Fruit fly (Drosophila melanogaster) S2 (cell line): Measurements from ENCODE around the gene Idgf3.
A peak's percentile ranks its signal among the peaks of the same experiment; 100 is the strongest.

Experiments used
- CG8478 ChIP-seq: fragments of >200 bp; optimal IDR thresholded peaks from 2 replicates; lab custom pipeline; 2018
- CTCF ChIP-seq, 2 experiments: fragments of >200 bp; optimal IDR thresholded peaks; 2 replicates each; lab custom pipeline; 2018

The Idgf3 gene

dm6 chr2L:16469749-16470148, 19.0 kb downstream of the Idgf3 start:
- TF ChIP-seq CTCF (optimal IDR thresholded peaks at IDR 0.05; lab: Kevin White, UChicago) (no peak), CG8478 (lab: Kevin White, UChicago) (no peak)

dm6 chr2L:16472184-16472583, 21.5 kb downstream of the Idgf3 start:
- TF ChIP-seq CTCF (optimal IDR thresholded peaks at IDR 0.05; lab: Kevin White, UChicago) (no peak), CG8478 (lab: Kevin White, UChicago) (no peak)

dm6 chr2L:16476517-16476916, 25.8 kb downstream of the Idgf3 start:
- TF ChIP-seq CG8478 (lab: Kevin White, UChicago) (no peak), CTCF (optimal IDR thresholded peaks at IDR 0.05; lab: Kevin White, UChicago) (no peak)

- TF ChIP-seq CTCF (optimal IDR thresholded peaks at IDR 0.05; lab: Kevin White, UChicago) = no peak
- TF ChIP-seq CG8478 (lab: Kevin White, UChicago) = no peak
Measured at dm6 chr2L:16485643-16486000, 34.9 kb downstream of the Idgf3 start, which contains the start of gene dac. TSS of gene dac (minus strand) at chr2L:16485998.

- peak; percentile 61 for TF ChIP-seq CG8478 (lab: Kevin White, UChicago)
- TF ChIP-seq CTCF (optimal IDR thresholded peaks at IDR 0.05; lab: Kevin White, UChicago) = peak in 1 of 2 experiments; percentile 33
Measured at dm6 chr2L:16486001-16486793, 35.5 kb downstream of the Idgf3 start.

dm6 chr2L:16487571-16488276, 37.0 kb downstream of the Idgf3 start, which contains the start of gene Nepl8:
TSS of gene Nepl8 (plus strand) at chr2L:16488148.
- TF ChIP-seq CTCF (optimal IDR thresholded peaks at IDR 0.05; lab: Kevin White, UChicago) (peak; percentile 32 to 52), CG8478 (lab: Kevin White, UChicago) (no peak)

dm6 chr2L:16491123-16491751, 40.5 kb downstream of the Idgf3 start, which contains the start of gene Tpr2:
TSS of gene Tpr2 (plus strand) at chr2L:16491540.
- TF ChIP-seq CG8478 (lab: Kevin White, UChicago) (no peak), CTCF (optimal IDR thresholded peaks at IDR 0.05; lab: Kevin White, UChicago) (peak; percentile 42 to 43)

dm6 chr2L:16491752-16492616, 41.3 kb downstream of the Idgf3 start:
- TF ChIP-seq CTCF (optimal IDR thresholded peaks at IDR 0.05; lab: Kevin White, UChicago) = no peak
- no peak for TF ChIP-seq CG8478 (lab: Kevin White, UChicago)

- TF ChIP-seq CG8478 (lab: Kevin White, UChicago) = no peak
- TF ChIP-seq CTCF (optimal IDR thresholded peaks at IDR 0.05; lab: Kevin White, UChicago) = no peak
Measured at dm6 chr2L:16492617-16493203, 42.0 kb downstream of the Idgf3 start.

dm6 chr2L:16493999-16494741, 43.5 kb downstream of the Idgf3 start:
- TF ChIP-seq CG8478 (lab: Kevin White, UChicago) = no peak
- no peak for TF ChIP-seq CTCF (optimal IDR thresholded peaks at IDR 0.05; lab: Kevin White, UChicago)

dm6 chr2L:16495193-16495780, 44.6 kb downstream of the Idgf3 start:
- no peak for TF ChIP-seq CTCF (optimal IDR thresholded peaks at IDR 0.05; lab: Kevin White, UChicago)
- no peak for TF ChIP-seq CG8478 (lab: Kevin White, UChicago)

- no peak for TF ChIP-seq CTCF (optimal IDR thresholded peaks at IDR 0.05; lab: Kevin White, UChicago)
- no peak for TF ChIP-seq CG8478 (lab: Kevin White, UChicago)
Measured at dm6 chr2L:16497196-16497595, 46.5 kb downstream of the Idgf3 start.

- TF ChIP-seq CG8478 (lab: Kevin White, UChicago) (no peak), CTCF (optimal IDR thresholded peaks at IDR 0.05; lab: Kevin White, UChicago) (no peak)
Measured at dm6 chr2L:16498100-16498499, 47.4 kb downstream of the Idgf3 start.
